Worm (Caenorhabditis elegans): ENCODE measurements around the gene phf-33.

- TF ChIP-seq snpc-4 (tag; optimal IDR thresholded peaks at IDR 0.05) (no peak), ctbp-1 (GFP tag; IDR thresholded peaks at IDR 0.05) (no peak), ztf-7 (tag; optimal IDR thresholded peaks at IDR 0.05) (no peak), zfp-2 (tag; optimal IDR thresholded peaks at IDR 0.05) (no peak), ztf-11 (tag; optimal IDR thresholded peaks at IDR 0.05) (no peak), ama-1 (optimal IDR thresholded peaks at IDR 0.05) (no peak), unc-130 (GFP tag; optimal IDR thresholded peaks at IDR 0.05) (no peak), dpl-1 (GFP tag; optimal IDR thresholded peaks at IDR 0.05) (no peak), unc-62 (GFP tag; optimal IDR thresholded peaks at IDR 0.05 in 1 of 2) (no peak), unc-62 (tag; optimal IDR thresholded peaks at IDR 0.05) (no peak), nhr-42 (GFP tag; IDR thresholded peaks at IDR 0.05) (no peak), nhr-25 (tag; optimal IDR thresholded peaks at IDR 0.05; ENCODE audit: borderline replicate concordance, insufficient read depth) (no peak)
Observed at ce11 chrX:13242231-13242630, 36.5 kb downstream of the phf-33 start, which contains the start of gene K08H2.5.

All from whole organism, L4 larva.